Fruit fly (Drosophila melanogaster) whole organism, embryonic: Measurements from ENCODE around the gene Indy.

ENCODE experiments used
- Abd-B ChIP-seq: fragments of 200-800 bp; sonication (Bioruptor generic); optimal IDR thresholded peaks from 2 replicates; lab custom pipeline; 2018; ENCODE audit warnings: missing biosample characterization, mild to moderate bottlenecking, missing genetic modification characterization, moderate library complexity
- Antp ChIP-seq: fragments of 200-800 bp; sonication (Bioruptor generic); optimal IDR thresholded peaks from 3 replicates; lab custom pipeline; 2016; ENCODE audit warnings: missing biosample characterization, missing genetic modification characterization
- Bgb ChIP-seq: fragments of 200-800 bp; sonication (Bioruptor generic); IDR thresholded peaks from 2 replicates; pipeline ENCODE4 v1.3.6; 2022; ENCODE audit warnings: missing biosample characterization, missing genetic modification characterization; ENCODE audit not compliant: partially characterized antibody
- BtbVII ChIP-seq: fragments of 200-800 bp; sonication (Bioruptor generic); optimal IDR thresholded peaks from 3 replicates; lab custom pipeline; 2017; ENCODE audit warnings: missing biosample characterization, mild to moderate bottlenecking, missing genetic modification characterization
- CG10209 ChIP-seq: fragments of 200-800 bp; sonication (Bioruptor generic); optimal IDR thresholded peaks from 3 replicates; lab custom pipeline; 2017; ENCODE audit warnings: missing biosample characterization, mild to moderate bottlenecking, missing genetic modification characterization, missing genetic modification reagents
- CG11560 ChIP-seq: fragments of 200-800 bp; sonication (Bioruptor generic); IDR thresholded peaks from 3 replicates; pipeline ENCODE4 v1.3.6; 2022; ENCODE audit warnings: missing biosample characterization, missing genetic modification characterization
- CG12071 ChIP-seq: fragments of 200-800 bp; sonication (Bioruptor generic); optimal IDR thresholded peaks from 3 replicates; lab custom pipeline; 2018; ENCODE audit warnings: missing biosample characterization, mild to moderate bottlenecking, missing genetic modification characterization
- CG12391 ChIP-seq: fragments of 200-800 bp; sonication (Bioruptor generic); optimal IDR thresholded peaks from 3 replicates; lab custom pipeline; 2018; ENCODE audit warnings: missing biosample characterization, mild to moderate bottlenecking, missing genetic modification characterization, moderate library complexity
- CG14014 ChIP-seq: fragments of 200-800 bp; sonication (Bioruptor generic); IDR thresholded peaks from 2 replicates; pipeline ENCODE4 v1.3.6; 2022; ENCODE audit warnings: missing biosample characterization, missing genetic modification characterization
- CG14667 ChIP-seq: fragments of 200-800 bp; sonication (Bioruptor generic); IDR thresholded peaks from 2 replicates; pipeline ENCODE4 v1.3.6; 2022; ENCODE audit warnings: missing biosample characterization, missing genetic modification characterization
- CG15011 ChIP-seq: fragments of 200-800 bp; sonication (Bioruptor generic); optimal IDR thresholded peaks from 3 replicates; lab custom pipeline; 2018; ENCODE audit warnings: missing biosample characterization, mild to moderate bottlenecking, missing genetic modification characterization
- CG1647 ChIP-seq: fragments of 200-800 bp; sonication (Bioruptor generic); optimal IDR thresholded peaks from 3 replicates; lab custom pipeline; 2016; ENCODE audit warnings: missing biosample characterization, missing genetic modification characterization
- CG17328 ChIP-seq: fragments of 200-800 bp; sonication (Bioruptor generic); IDR thresholded peaks from 2 replicates; pipeline ENCODE4 v1.3.6; 2022; ENCODE audit warnings: missing biosample characterization, missing genetic modification characterization
- CG2678 ChIP-seq: fragments of 200-800 bp; sonication (Bioruptor generic); optimal IDR thresholded peaks from 3 replicates; lab custom pipeline; 2019; ENCODE audit warnings: missing biosample characterization, mild to moderate bottlenecking, missing genetic modification characterization, moderate library complexity
- CG30403 ChIP-seq: fragments of 200-800 bp; sonication (Bioruptor generic); optimal IDR thresholded peaks from 3 replicates; lab custom pipeline; 2016; ENCODE audit warnings: missing biosample characterization, missing genetic modification characterization
- CG31224 ChIP-seq: fragments of 200-800 bp; sonication (Bioruptor generic); IDR thresholded peaks from 2 replicates; pipeline ENCODE4 v1.3.6; 2022; ENCODE audit warnings: missing biosample characterization, missing genetic modification characterization
- CG31441 ChIP-seq: fragments of 200-800 bp; sonication (Bioruptor generic); IDR thresholded peaks from 2 replicates; pipeline ENCODE4 v1.3.6; 2022; ENCODE audit warnings: missing biosample characterization, missing genetic modification characterization
- CG3163 ChIP-seq: fragments of 200-800 bp; sonication (Bioruptor generic); optimal IDR thresholded peaks from 3 replicates; lab custom pipeline; 2016; ENCODE audit warnings: missing biosample characterization, missing genetic modification characterization
- CG34224 ChIP-seq: fragments of 200-800 bp; sonication (Bioruptor generic); IDR thresholded peaks from 3 replicates; pipeline ENCODE4 v1.3.6; 2022; ENCODE audit warnings: missing biosample characterization, missing genetic modification characterization; ENCODE audit not compliant: partially characterized antibody
- CG5180 ChIP-seq: fragments of 200-800 bp; sonication (Bioruptor generic); optimal IDR thresholded peaks from 3 replicates; lab custom pipeline; 2017; ENCODE audit warnings: missing biosample characterization, missing genetic modification characterization, mild to moderate bottlenecking, moderate library complexity, missing genetic modification reagents
- CG5245 ChIP-seq: fragments of 200-800 bp; sonication (Bioruptor generic); optimal IDR thresholded peaks from 3 replicates; lab custom pipeline; 2016; ENCODE audit warnings: missing biosample characterization, missing genetic modification characterization
- CG7963 ChIP-seq: fragments of 200-800 bp; sonication (Bioruptor generic); IDR thresholded peaks from 3 replicates; pipeline ENCODE4 v1.3.6; 2022; ENCODE audit warnings: missing biosample characterization, missing genetic modification characterization; ENCODE audit not compliant: partially characterized antibody
- CG8388 ChIP-seq: fragments of 200-800 bp; sonication (Bioruptor generic); optimal IDR thresholded peaks from 2 replicates; lab custom pipeline; 2019; ENCODE audit warnings: missing biosample characterization, mild to moderate bottlenecking, missing genetic modification characterization, moderate library complexity
- CG9876 ChIP-seq: fragments of 200-800 bp; sonication (Bioruptor generic); optimal IDR thresholded peaks from 2 replicates; lab custom pipeline; 2016; ENCODE audit warnings: missing biosample characterization, missing genetic modification characterization
- CHES-1-like ChIP-seq: fragments of 200-800 bp; sonication (Bioruptor generic); optimal IDR thresholded peaks from 2 replicates; lab custom pipeline; 2016; ENCODE audit warnings: missing biosample characterization, missing genetic modification characterization
- Chrac-16 ChIP-seq: fragments of 200-800 bp; sonication (Bioruptor generic); optimal IDR thresholded peaks from 3 replicates; lab custom pipeline; 2016; ENCODE audit warnings: missing biosample characterization, missing genetic modification characterization
- D19A ChIP-seq: fragments of 200-800 bp; optimal IDR thresholded peaks from 3 replicates; lab custom pipeline; 2019; ENCODE audit warnings: missing biosample characterization, mild to moderate bottlenecking, missing genetic modification characterization, moderate library complexity
- GATAe ChIP-seq: fragments of 200-800 bp; sonication (Bioruptor generic); conservative IDR thresholded peaks from 2 replicates; pipeline ENCODE4 v1.3.6; 2022; ENCODE audit warnings: missing biosample characterization, missing genetic modification characterization
- HLHmδ ChIP-seq: fragments of 200-800 bp; sonication (Bioruptor generic); optimal IDR thresholded peaks from 2 replicates; lab custom pipeline; 2018; ENCODE audit warnings: missing biosample characterization, mild to moderate bottlenecking, missing genetic modification characterization, moderate library complexity
- HmgD ChIP-seq: fragments of 200-800 bp; sonication (Bioruptor generic); optimal IDR thresholded peaks from 3 replicates; lab custom pipeline; 2016; ENCODE audit warnings: missing biosample characterization, missing genetic modification characterization
- Pdp1 ChIP-seq, 2 experiments: fragments of 200-800 bp; sonication (Bioruptor generic); optimal IDR thresholded peaks; 3 replicates each; lab custom pipeline; 2016; ENCODE audit warnings: missing biosample characterization in 2 of 2, missing genetic modification characterization in 2 of 2, mild to moderate bottlenecking in 1 of 2, moderate library complexity in 1 of 2
- Ssrp ChIP-seq: fragments of 200-800 bp; sonication (Bioruptor generic); optimal IDR thresholded peaks from 2 replicates; lab custom pipeline; 2018; ENCODE audit warnings: missing biosample characterization, mild to moderate bottlenecking, missing genetic modification characterization, moderate library complexity
- Stat92E ChIP-seq, 3 experiments: fragments of >200 bp in 2 of 3; fragments of 200-800 bp in 1 of 3; sonication (Bioruptor generic) in 1 of 3; optimal IDR thresholded peaks; 2 replicates each; lab custom pipeline; 2017 to 2019; ENCODE audit warnings: missing biosample characterization in 3 of 3, missing genetic modification characterization in 3 of 3, mild to moderate bottlenecking in 1 of 3, moderate library complexity in 1 of 3
- ase ChIP-seq: fragments of 200-800 bp; sonication (Bioruptor generic); IDR thresholded peaks from 3 replicates; pipeline ENCODE4 v1.3.6; 2022; ENCODE audit warnings: missing biosample characterization, missing genetic modification characterization
- ato ChIP-seq: fragments of 200-800 bp; sonication (Bioruptor generic); IDR thresholded peaks from 2 replicates; pipeline ENCODE4 v1.3.6; 2022; ENCODE audit warnings: missing biosample characterization, missing genetic modification characterization; ENCODE audit not compliant: partially characterized antibody
- croc ChIP-seq: fragments of 200-800 bp; sonication (Bioruptor generic); conservative IDR thresholded peaks from 3 replicates; pipeline ENCODE4 v1.3.6; 2022; ENCODE audit warnings: missing biosample characterization, missing genetic modification characterization
- eve ChIP-seq, 2 experiments: fragments of >200 bp; optimal IDR thresholded peaks; 2 replicates each; lab custom pipeline; 2017; ENCODE audit warnings: missing biosample characterization in 2 of 2, missing genetic modification characterization in 2 of 2
- exex ChIP-seq: fragments of 200-800 bp; sonication (Bioruptor generic); optimal IDR thresholded peaks from 4 replicates; lab custom pipeline; 2018; ENCODE audit warnings: missing biosample characterization, mild to moderate bottlenecking, missing genetic modification characterization, moderate library complexity
- fd3F ChIP-seq: fragments of 200-800 bp; sonication (Bioruptor generic); optimal IDR thresholded peaks from 2 replicates; lab custom pipeline; 2018; ENCODE audit warnings: missing biosample characterization, mild to moderate bottlenecking, missing genetic modification characterization, moderate library complexity
- grn ChIP-seq: fragments of 200-800 bp; sonication (Bioruptor generic); optimal IDR thresholded peaks from 3 replicates; lab custom pipeline; 2017; ENCODE audit warnings: missing biosample characterization, missing genetic modification characterization
- lbe ChIP-seq: fragments of 200-800 bp; sonication (Bioruptor generic); optimal IDR thresholded peaks from 2 replicates; lab custom pipeline; 2016; ENCODE audit warnings: missing biosample characterization, mild to moderate bottlenecking, missing genetic modification characterization
- lov ChIP-seq, 2 experiments: fragments of 200-800 bp in 1 of 2; fragments of >200 bp in 1 of 2; sonication (Bioruptor generic) in 1 of 2; IDR thresholded peaks in 1 of 2; optimal IDR thresholded peaks in 1 of 2; 2 replicates in 1 of 2; 3 replicates in 1 of 2; pipeline versions ENCODE4 v1.3.6 to Lab custom; 2017 to 2022; ENCODE audit warnings: missing biosample characterization in 1 of 2, missing genetic modification characterization in 1 of 2
- org-1 ChIP-seq: fragments of 200-800 bp; sonication (Bioruptor generic); optimal IDR thresholded peaks from 2 replicates; lab custom pipeline; 2017; ENCODE audit warnings: missing biosample characterization, missing genetic modification characterization
- ranshi ChIP-seq: fragments of 200-800 bp; sonication (Bioruptor generic); IDR thresholded peaks from 2 replicates; pipeline ENCODE4 v1.3.6; 2022; ENCODE audit warnings: missing biosample characterization, missing genetic modification characterization
- schlank ChIP-seq: fragments of 200-800 bp; sonication (Bioruptor generic); optimal IDR thresholded peaks from 2 replicates; lab custom pipeline; 2018; ENCODE audit warnings: missing biosample characterization, mild to moderate bottlenecking, missing genetic modification characterization
- scrt ChIP-seq: fragments of 200-800 bp; sonication (Bioruptor generic); optimal IDR thresholded peaks from 2 replicates; lab custom pipeline; 2018; ENCODE audit warnings: missing biosample characterization, mild to moderate bottlenecking, missing genetic modification characterization, moderate library complexity
- trem ChIP-seq: fragments of 200-800 bp; optimal IDR thresholded peaks from 3 replicates; lab custom pipeline; 2019; ENCODE audit warnings: missing biosample characterization, mild to moderate bottlenecking, missing genetic modification characterization, moderate library complexity
- zfh2 ChIP-seq: fragments of 200-800 bp; sonication (Bioruptor generic); optimal IDR thresholded peaks from 2 replicates; lab custom pipeline; 2016; ENCODE audit warnings: missing biosample characterization, missing genetic modification characterization

Indy gene

dm6 chr3L:18869035-18869826 is 23.2 kb upstream of the Indy start, which contains the start of gene Grx1 (continued):
- peak; percentile 77 for TF ChIP-seq CG12391
- no peak for TF ChIP-seq CG14667 (GFP tag; lab: Robert Waterston, UW)
- TF ChIP-seq CG11560 (tag; lab: Robert Waterston, UW), result no peak
- peak; percentile 58 for TF ChIP-seq fd3F (GFP tag; lab: Kevin White, UChicago)
- no peak for TF ChIP-seq CG7963 (GFP tag; lab: Robert Waterston, UW)
- TF ChIP-seq CG12071 (GFP tag; lab: Kevin White, UChicago), result no peak
- no peak for TF ChIP-seq CHES-1-like (GFP tag; lab: Kevin White, UChicago)
- 0 out of 3 replicates have a peak, but pooled peaks have one; percentile 23 for TF ChIP-seq ase (GFP tag; lab: Robert Waterston, UW)
- TF ChIP-seq ato (GFP tag; lab: Robert Waterston, UW), result no peak
- no peak for TF ChIP-seq org-1 (GFP tag; lab: Kevin White, UChicago)
- peak; percentile 63 for TF ChIP-seq CG2678 (tag; lab: Kevin White, UChicago)
- peak; percentile 58 for TF ChIP-seq exex (tag; lab: Kevin White, UChicago)
- no peak for TF ChIP-seq CG17328 (GFP tag; lab: Robert Waterston, UW)
- no peak for TF ChIP-seq CG9876 (GFP tag; lab: Kevin White, UChicago)
- no peak for TF ChIP-seq HmgD
- TF ChIP-seq Ssrp, result peak; percentile 40
- peak; percentile 44 for TF ChIP-seq Chrac-16 (GFP tag; lab: Kevin White, UChicago)
- TF ChIP-seq CG5180 (GFP tag; lab: Kevin White, UChicago), result peak; percentile 6
- no peak for TF ChIP-seq Stat92E (GFP tag; optimal IDR thresholded peaks at IDR 0.05; lab: Kevin White, UChicago)
- no peak for TF ChIP-seq CG31224 (GFP tag; lab: Robert Waterston, UW)
- TF ChIP-seq CG1647 (GFP tag; lab: Kevin White, UChicago), result peak; percentile 34
- TF ChIP-seq lov (optimal IDR thresholded peaks at IDR 0.05; lab: Kevin White, UChicago), result no peak
- TF ChIP-seq lov (GFP tag; IDR thresholded peaks at IDR 0.05; lab: Robert Waterston, UW), result no peak
- no peak for TF ChIP-seq CG5245
- peak; percentile 63 for TF ChIP-seq lbe (GFP tag; lab: Kevin White, UChicago)
- no peak for TF ChIP-seq eve (GFP tag; optimal IDR thresholded peaks at IDR 0.05; lab: Kevin White, UChicago)
- peak; percentile 23 for TF ChIP-seq zfh2
- peak; percentile 67 for TF ChIP-seq BtbVII (GFP tag; lab: Kevin White, UChicago)
- TF ChIP-seq trem (tag; lab: Kevin White, UChicago), result peak; percentile 59
- no peak for TF ChIP-seq Bgb
- TF ChIP-seq HLHmδ, result no peak
- no peak for TF ChIP-seq Abd-B
- peak; percentile 61 for TF ChIP-seq CG31441 (GFP tag; lab: Robert Waterston, UW)
- peak; percentile 43 to 92 for TF ChIP-seq Pdp1 (GFP tag; optimal IDR thresholded peaks at IDR 0.05; lab: Kevin White, UChicago)
- peak; percentile 29 for TF ChIP-seq CG8388 (GFP tag; lab: Kevin White, UChicago)
- no peak for TF ChIP-seq Antp (GFP tag; lab: Kevin White, UChicago)
- peak; percentile 76 for TF ChIP-seq CG30403
- no peak for TF ChIP-seq schlank (tag; lab: Kevin White, UChicago)
- TF ChIP-seq croc (GFP tag; lab: Robert Waterston, UW), result no peak
- peak; percentile 7; the same call in 1 of the 3 replicates for TF ChIP-seq CG34224
- no peak for TF ChIP-seq CG14014 (GFP tag; lab: Robert Waterston, UW)
- TF ChIP-seq CG15011 (GFP tag; lab: Kevin White, UChicago), result peak; percentile 16
- TF ChIP-seq GATAe (GFP tag; lab: Robert Waterston, UW), result peak; percentile 81
- TF ChIP-seq CG10209 (GFP tag; lab: Kevin White, UChicago), result peak; percentile 41
- TF ChIP-seq ranshi (GFP tag; lab: Robert Waterston, UW), result no peak
- peak; percentile 17 for TF ChIP-seq CG3163 (GFP tag; lab: Kevin White, UChicago)
- TF ChIP-seq D19A (tag; lab: Kevin White, UChicago), result peak; percentile 71
- TF ChIP-seq scrt (GFP tag; lab: Kevin White, UChicago), result peak; percentile 65
- peak; percentile 98 for TF ChIP-seq grn (GFP tag; lab: Kevin White, UChicago)
